Worm (Caenorhabditis elegans) whole organism, late embryonic: ENCODE data around the gene T07D3.2.

ENCODE experiments used
- F13H6.1 ChIP-seq: sonication (generic microtip); optimal IDR thresholded peaks from 2 replicates; lab custom pipeline; 2016; ENCODE audit warnings: missing genetic modification characterization, missing compliant biosample characterization
- K02D7.2 ChIP-seq: sonication (generic microtip); optimal IDR thresholded peaks from 2 replicates; lab custom pipeline; 2017; ENCODE audit warnings: mild to moderate bottlenecking, missing genetic modification characterization, missing compliant biosample characterization
- K09A11.1 ChIP-seq: sonication (generic microtip); optimal IDR thresholded peaks from 2 replicates; lab custom pipeline; 2017; ENCODE audit warnings: antibody characterized with exemption, mild to moderate bottlenecking, missing genetic modification characterization, missing compliant biosample characterization; ENCODE audit not compliant: insufficient read depth
- ama-1 ChIP-seq: fragments of 150-350 bp; optimal IDR thresholded peaks from 2 replicates; lab custom pipeline; 2014
- ceh-2 ChIP-seq: sonication (generic microtip); optimal IDR thresholded peaks from 2 replicates; lab custom pipeline; 2016; ENCODE audit warnings: missing genotype, missing genetic modification characterization, missing compliant biosample characterization
- ceh-34 ChIP-seq: sonication (generic microtip); optimal IDR thresholded peaks from 2 replicates; lab custom pipeline; 2016; ENCODE audit warnings: mild to moderate bottlenecking, missing genetic modification characterization, missing compliant biosample characterization
- ceh-45 ChIP-seq: fragments of 200-800 bp; sonication (Bioruptor generic); IDR thresholded peaks from 2 replicates; pipeline ENCODE4 v1.3.6; 2022; ENCODE audit warnings: missing genetic modification reagents, missing genetic modification characterization, missing compliant biosample characterization
- ceh-48 ChIP-seq: sonication (generic microtip); optimal IDR thresholded peaks from 2 replicates; lab custom pipeline; 2016; ENCODE audit warnings: missing genetic modification characterization, inconsistent platforms, missing compliant biosample characterization
- ceh-9 ChIP-seq: sonication (generic microtip); optimal IDR thresholded peaks from 2 replicates; lab custom pipeline; 2016; ENCODE audit warnings: mild to moderate bottlenecking, missing genetic modification characterization, inconsistent platforms, missing compliant biosample characterization
- che-1 ChIP-seq: sonication (generic microtip); optimal IDR thresholded peaks from 2 replicates; lab custom pipeline; 2016; ENCODE audit warnings: mild to moderate bottlenecking, missing genetic modification characterization, missing compliant biosample characterization
- dve-1 ChIP-seq: sonication (generic microtip); optimal IDR thresholded peaks from 2 replicates; lab custom pipeline; 2017; ENCODE audit warnings: antibody characterized with exemption, mild to moderate bottlenecking, missing genetic modification characterization, missing compliant biosample characterization
- elt-2 ChIP-seq: sonication (generic microtip); optimal IDR thresholded peaks from 2 replicates; lab custom pipeline; 2016; ENCODE audit warnings: missing genetic modification reagents, missing genetic modification characterization, missing compliant biosample characterization
- elt-4 ChIP-seq: sonication (generic microtip); optimal IDR thresholded peaks from 2 replicates; lab custom pipeline; 2016; ENCODE audit warnings: missing genetic modification characterization, missing compliant biosample characterization
- fax-1 ChIP-seq: sonication (generic microtip); optimal IDR thresholded peaks from 2 replicates; lab custom pipeline; 2016; ENCODE audit warnings: missing genotype, missing genetic modification characterization, missing compliant biosample characterization
- hlh-15 ChIP-seq: sonication (generic microtip); optimal IDR thresholded peaks from 2 replicates; lab custom pipeline; 2016; ENCODE audit warnings: missing genetic modification characterization, missing compliant biosample characterization
- hlh-6 ChIP-seq: sonication (generic microtip); optimal IDR thresholded peaks from 2 replicates; lab custom pipeline; 2016; ENCODE audit warnings: missing genotype, missing genetic modification characterization, missing compliant biosample characterization
- hlh-8 ChIP-seq: sonication (generic microtip); optimal IDR thresholded peaks from 2 replicates; lab custom pipeline; 2016; ENCODE audit warnings: missing genotype, missing genetic modification characterization, missing compliant biosample characterization
- lim-6 ChIP-seq: sonication (generic microtip); optimal IDR thresholded peaks from 2 replicates; lab custom pipeline; 2016; ENCODE audit warnings: missing genetic modification characterization, missing compliant biosample characterization
- lin-11 ChIP-seq: fragments of 200-800 bp; sonication (Bioruptor generic); optimal IDR thresholded peaks from 2 replicates; lab custom pipeline; 2018; ENCODE audit warnings: mild to moderate bottlenecking, missing genetic modification characterization, missing compliant biosample characterization
- mec-3 ChIP-seq: sonication (generic microtip); optimal IDR thresholded peaks from 2 replicates; lab custom pipeline; 2016; ENCODE audit warnings: borderline replicate concordance, missing genetic modification characterization, missing compliant biosample characterization
- nfya-1 ChIP-seq: sonication (generic microtip); optimal IDR thresholded peaks from 2 replicates; lab custom pipeline; 2017; ENCODE audit warnings: missing genetic modification characterization, mild to moderate bottlenecking, missing compliant biosample characterization, antibody characterized with exemption, moderate library complexity
- npax-4 ChIP-seq: sonication (generic microtip); optimal IDR thresholded peaks from 2 replicates; lab custom pipeline; 2016; ENCODE audit warnings: missing genetic modification characterization, missing compliant biosample characterization
- pag-3 ChIP-seq: sonication (generic microtip); optimal IDR thresholded peaks from 2 replicates; lab custom pipeline; 2016; ENCODE audit warnings: missing compliant biosample characterization, missing genetic modification characterization, borderline replicate concordance
- pat-9 ChIP-seq: fragments of 200-800 bp; sonication (Bioruptor generic); optimal IDR thresholded peaks from 2 replicates; lab custom pipeline; 2018; ENCODE audit warnings: mild to moderate bottlenecking, missing genetic modification characterization, moderate library complexity, missing compliant biosample characterization
- pax-1 ChIP-seq: fragments of 150-350 bp; optimal IDR thresholded peaks from 2 replicates; lab custom pipeline; 2014; ENCODE audit warnings: missing biosample characterization, missing genetic modification characterization
- pha-2 ChIP-seq: sonication (generic microtip); optimal IDR thresholded peaks from 2 replicates; lab custom pipeline; 2017; ENCODE audit warnings: mild to moderate bottlenecking, missing genetic modification characterization, missing compliant biosample characterization
- pqm-1 ChIP-seq: sonication (generic microtip); optimal IDR thresholded peaks from 2 replicates; lab custom pipeline; 2016; ENCODE audit warnings: missing genetic modification characterization, missing compliant biosample characterization
- pros-1 ChIP-seq: fragments of 150-350 bp; optimal IDR thresholded peaks from 2 replicates; lab custom pipeline; 2014; ENCODE audit warnings: missing biosample characterization, missing genetic modification reagents, missing genetic modification characterization
- rnt-1 ChIP-seq: sonication (generic microtip); optimal IDR thresholded peaks from 2 replicates; lab custom pipeline; 2016; ENCODE audit warnings: missing genetic modification characterization, missing compliant biosample characterization
- sdc-2 ChIP-seq: sonication (generic microtip); optimal IDR thresholded peaks from 2 replicates; lab custom pipeline; 2016; ENCODE audit warnings: missing genotype, missing genetic modification characterization, missing compliant biosample characterization
- unc-86 ChIP-seq: sonication (generic microtip); optimal IDR thresholded peaks from 2 replicates; lab custom pipeline; 2016; ENCODE audit warnings: missing genetic modification characterization, missing compliant biosample characterization
- ztf-16 ChIP-seq: sonication (generic microtip); optimal IDR thresholded peaks from 2 replicates; lab custom pipeline; 2017; ENCODE audit warnings: missing genetic modification characterization, missing compliant biosample characterization

T07D3.2 gene

ce11 chrII:915206-915605, 13.5 kb downstream of the T07D3.2 start (continued):
- no peak for TF ChIP-seq F13H6.1 (tag; lab: Kevin White, UChicago)
- TF ChIP-seq elt-2, result peak; percentile 100

ce11 chrII:915780-916179, 14.0 kb downstream of the T07D3.2 start, which contains the start of gene fbxc-29:
Gene fbxc-29 (plus strand): TSS chrII:916080.
- TF ChIP-seq elt-4, result no peak
- TF ChIP-seq dve-1 (tag; lab: Kevin White, UChicago), result no peak
- no peak for TF ChIP-seq ceh-48 (tag; lab: Kevin White, UChicago)
- no peak for TF ChIP-seq pros-1 (tag; lab: Kevin White, UChicago)
- TF ChIP-seq hlh-8 (tag; lab: Kevin White, UChicago), result no peak
- no peak for TF ChIP-seq hlh-6
- no peak for TF ChIP-seq rnt-1 (tag; lab: Kevin White, UChicago)
- TF ChIP-seq K09A11.1, result no peak
- TF ChIP-seq npax-4 (tag; lab: Kevin White, UChicago), result no peak
- TF ChIP-seq elt-2, result no peak
- TF ChIP-seq ztf-16 (tag; lab: Kevin White, UChicago), result no peak
- no peak for TF ChIP-seq ceh-45 (GFP tag; lab: Robert Waterston, UW)
- TF ChIP-seq, all 69 proteins: peak for 0

- no peak for TF ChIP-seq pat-9 (tag; lab: Kevin White, UChicago)
- no peak for TF ChIP-seq ceh-34 (tag; lab: Kevin White, UChicago)
- no peak for TF ChIP-seq mec-3 (tag; lab: Kevin White, UChicago)
Measured at ce11 chrII:917324-917723, 15.6 kb downstream of the T07D3.2 start, which contains the start of gene fbxc-30. Gene fbxc-30 (plus strand): TSS chrII:917624.

- TF ChIP-seq dve-1 (tag; lab: Kevin White, UChicago), result no peak
Measured at ce11 chrII:920326-920725, 18.6 kb downstream of the T07D3.2 start.

ce11 chrII:922778-923177, 21.0 kb downstream of the T07D3.2 start:
- TF ChIP-seq ceh-9 (tag; lab: Kevin White, UChicago) (no peak), ceh-2 (tag; lab: Kevin White, UChicago) (no peak), pat-9 (tag; lab: Kevin White, UChicago) (no peak), pag-3 (no peak)

ce11 chrII:923521-923920, 21.8 kb downstream of the T07D3.2 start, which contains the start of gene fbxc-28:
Gene fbxc-28 (plus strand): TSS chrII:923821.
- no peak for TF ChIP-seq ceh-34 (tag; lab: Kevin White, UChicago)
- TF ChIP-seq lin-11 (tag; lab: Kevin White, UChicago), result no peak
- no peak for TF ChIP-seq elt-4
- no peak for TF ChIP-seq unc-86 (tag; lab: Kevin White, UChicago)
- no peak for TF ChIP-seq F13H6.1 (tag; lab: Kevin White, UChicago)
- no peak for TF ChIP-seq sdc-2 (tag; lab: Kevin White, UChicago)
- TF ChIP-seq pax-1 (tag; lab: Kevin White, UChicago), result no peak
- no peak for TF ChIP-seq K09A11.1
- no peak for TF ChIP-seq npax-4 (tag; lab: Kevin White, UChicago)
- TF ChIP-seq lim-6 (tag; lab: Kevin White, UChicago), result no peak
- no peak for TF ChIP-seq K02D7.2 (tag; lab: Kevin White, UChicago)
- no peak for TF ChIP-seq hlh-15
- no peak for TF ChIP-seq ama-1 (lab: Kevin White, UChicago)
- no peak for TF ChIP-seq pha-2
- TF ChIP-seq che-1, result no peak
- TF ChIP-seq nfya-1, result no peak
- no peak for TF ChIP-seq pqm-1 (tag; lab: Kevin White, UChicago)
- TF ChIP-seq fax-1 (tag; lab: Kevin White, UChicago), result no peak
